Worm (Caenorhabditis elegans) whole organism, early embryonic: ENCODE results near the gene pms-2.

Experiments used
- B0310.2 ChIP-seq: sonication (generic microtip); optimal IDR thresholded peaks from 2 replicates; lab custom pipeline; 2016; ENCODE audit warnings: mild to moderate bottlenecking, missing genetic modification characterization, missing compliant biosample characterization
- F13C5.2 ChIP-seq: sonication (generic microtip); optimal IDR thresholded peaks from 2 replicates; lab custom pipeline; 2017; ENCODE audit warnings: mild to moderate bottlenecking, missing genetic modification characterization, inconsistent platforms, missing compliant biosample characterization
- ama-1 ChIP-seq: fragments of 150-350 bp; optimal IDR thresholded peaks from 2 replicates; lab custom pipeline; 2014
- ceh-13 ChIP-seq: fragments of 200-800 bp; sonication (Bioruptor generic); optimal IDR thresholded peaks from 2 replicates; lab custom pipeline; 2018; ENCODE audit warnings: mild to moderate bottlenecking, missing genetic modification characterization, missing compliant biosample characterization
- ceh-36 ChIP-seq: sonication (generic microtip); optimal IDR thresholded peaks from 2 replicates; lab custom pipeline; 2016; ENCODE audit warnings: missing genetic modification characterization, inconsistent platforms, missing compliant biosample characterization
- pes-1 ChIP-seq: fragments of 200-800 bp; sonication (Bioruptor generic); IDR thresholded peaks from 2 replicates; pipeline ENCODE4 v1.3.6; 2022; ENCODE audit warnings: missing genetic modification reagents, missing genetic modification characterization, missing compliant biosample characterization
- sea-1 ChIP-seq: fragments of 200-800 bp; sonication (Bioruptor generic); conservative IDR thresholded peaks from 2 replicates; pipeline ENCODE4 v1.3.6; 2022; ENCODE audit warnings: missing genetic modification characterization, missing compliant biosample characterization
- tbx-37 ChIP-seq: fragments of 200-800 bp; sonication (Bioruptor generic); conservative IDR thresholded peaks from 2 replicates; pipeline ENCODE4 v1.3.6; 2022; ENCODE audit warnings: missing genetic modification reagents, missing genetic modification characterization, missing compliant biosample characterization
- tra-4 ChIP-seq: sonication (generic microtip); optimal IDR thresholded peaks from 2 replicates; lab custom pipeline; 2017; ENCODE audit warnings: missing genetic modification characterization, missing compliant biosample characterization

DNA sequence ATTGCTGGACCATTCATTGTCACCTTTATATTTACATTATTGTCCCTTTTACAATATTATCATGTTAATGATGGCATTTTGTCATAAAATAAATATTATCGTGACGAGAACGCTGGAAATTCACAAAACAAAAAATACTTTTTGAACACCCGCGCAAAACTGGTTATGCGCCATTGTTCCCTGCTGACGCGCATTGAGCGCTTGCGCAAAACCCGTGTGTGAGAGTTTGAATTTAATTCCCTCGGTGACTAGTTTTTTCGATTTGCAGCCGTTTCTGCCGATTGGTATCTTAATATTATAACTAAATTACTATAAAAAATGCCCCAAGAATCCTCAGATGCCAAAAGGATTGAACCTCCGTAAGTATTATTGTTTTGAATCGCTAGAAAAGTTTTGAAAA lies 49.0 kb downstream of the pms-2 start, which contains the start of gene pafo-1:
- TF ChIP-seq tra-4 (tag; lab: Kevin White, UChicago) (no peak), sea-1 (GFP tag; lab: Robert Waterston, UW) (0 out of 2 replicates have a peak, but pooled peaks have one; percentile 23), tbx-37 (GFP tag; lab: Robert Waterston, UW) (peak; percentile 61), ama-1 (lab: Kevin White, UChicago) (no peak), B0310.2 (tag; lab: Kevin White, UChicago) (no peak), pes-1 (GFP tag; lab: Robert Waterston, UW) (no peak), ceh-13 (GFP tag; lab: Kevin White, UChicago) (no peak), F13C5.2 (peak; percentile 83), ceh-36 (tag; lab: Kevin White, UChicago) (peak; percentile 40)
